Fruit fly (Drosophila melanogaster) whole organism, embryonic: ENCODE measurements around the gene cmb.

ENCODE experiments used
- CG13123 ChIP-seq: fragments of 200-800 bp; sonication (Bioruptor generic); optimal IDR thresholded peaks from 2 replicates; lab custom pipeline; 2016; ENCODE audit warnings: missing biosample characterization, missing genetic modification characterization
- CG13624 ChIP-seq: fragments of 200-800 bp; sonication (Bioruptor generic); optimal IDR thresholded peaks from 2 replicates; lab custom pipeline; 2016; ENCODE audit warnings: missing biosample characterization, missing genetic modification characterization
- CG17829 ChIP-seq: fragments of 200-800 bp; optimal IDR thresholded peaks from 2 replicates; lab custom pipeline; 2019; ENCODE audit warnings: missing biosample characterization, mild to moderate bottlenecking, missing genetic modification characterization, moderate library complexity
- CG18619 ChIP-seq: fragments of 200-800 bp; sonication (Bioruptor generic); optimal IDR thresholded peaks from 3 replicates; lab custom pipeline; 2017; ENCODE audit warnings: missing biosample characterization, mild to moderate bottlenecking, missing genetic modification characterization
- CG30020 ChIP-seq: fragments of 200-800 bp; optimal IDR thresholded peaks from 2 replicates; lab custom pipeline; 2019; ENCODE audit warnings: missing biosample characterization, mild to moderate bottlenecking, missing genetic modification characterization, moderate library complexity
- CG30403 ChIP-seq: fragments of 200-800 bp; sonication (Bioruptor generic); optimal IDR thresholded peaks from 3 replicates; lab custom pipeline; 2016; ENCODE audit warnings: missing biosample characterization, missing genetic modification characterization
- CG5180 ChIP-seq: fragments of 200-800 bp; sonication (Bioruptor generic); optimal IDR thresholded peaks from 3 replicates; lab custom pipeline; 2017; ENCODE audit warnings: missing biosample characterization, missing genetic modification characterization, mild to moderate bottlenecking, moderate library complexity, missing genetic modification reagents
- CG7839 ChIP-seq: fragments of 200-800 bp; sonication (Bioruptor generic); optimal IDR thresholded peaks from 3 replicates; lab custom pipeline; 2018; ENCODE audit warnings: missing biosample characterization, mild to moderate bottlenecking, missing genetic modification characterization, moderate library complexity
- CG8388 ChIP-seq: fragments of 200-800 bp; sonication (Bioruptor generic); optimal IDR thresholded peaks from 2 replicates; lab custom pipeline; 2019; ENCODE audit warnings: missing biosample characterization, mild to moderate bottlenecking, missing genetic modification characterization, moderate library complexity
- Dbx ChIP-seq: fragments of 200-800 bp; sonication (Bioruptor generic); IDR thresholded peaks from 3 replicates; pipeline ENCODE4 v1.3.6; 2022; ENCODE audit warnings: missing biosample characterization, missing genetic modification characterization
- Deaf1 ChIP-seq: fragments of 200-800 bp; optimal IDR thresholded peaks from 3 replicates; lab custom pipeline; 2019; ENCODE audit warnings: missing biosample characterization, mild to moderate bottlenecking, missing genetic modification characterization, moderate library complexity
- Ets65A ChIP-seq: fragments of 200-800 bp; sonication (Bioruptor generic); peaks from one replicate; lab custom pipeline; 2016; ENCODE audit warnings: missing biosample characterization, missing genetic modification characterization
- HLHmδ ChIP-seq: fragments of 200-800 bp; sonication (Bioruptor generic); optimal IDR thresholded peaks from 2 replicates; lab custom pipeline; 2018; ENCODE audit warnings: missing biosample characterization, mild to moderate bottlenecking, missing genetic modification characterization, moderate library complexity
- Jarid2 ChIP-seq: fragments of 200-800 bp; sonication (Bioruptor generic); optimal IDR thresholded peaks from 3 replicates; lab custom pipeline; 2017; ENCODE audit warnings: mild to moderate bottlenecking, missing biosample characterization, missing genetic modification reagents, missing genetic modification characterization
- Nf-YB ChIP-seq: fragments of 200-800 bp; sonication (Bioruptor generic); optimal IDR thresholded peaks from 3 replicates; lab custom pipeline; 2019; ENCODE audit warnings: missing biosample characterization, mild to moderate bottlenecking, missing genetic modification characterization, moderate library complexity
- Nf-YC ChIP-seq: fragments of 200-800 bp; optimal IDR thresholded peaks from 3 replicates; lab custom pipeline; 2019; ENCODE audit warnings: missing biosample characterization, mild to moderate bottlenecking, missing genetic modification characterization, moderate library complexity
- Oaz ChIP-seq: fragments of 200-800 bp; sonication (Bioruptor generic); IDR thresholded peaks from 2 replicates; pipeline ENCODE4 v1.3.6; 2022; ENCODE audit warnings: missing biosample characterization, missing genetic modification characterization
- Six4 ChIP-seq: fragments of 200-800 bp; sonication (Bioruptor generic); optimal IDR thresholded peaks from 2 replicates; lab custom pipeline; 2016; ENCODE audit warnings: missing biosample characterization, missing genetic modification characterization
- Sox102F ChIP-seq: fragments of 200-800 bp; sonication (Bioruptor generic); optimal IDR thresholded peaks from 2 replicates; lab custom pipeline; 2018; ENCODE audit warnings: missing biosample characterization, mild to moderate bottlenecking, missing genetic modification characterization, moderate library complexity
- Trl ChIP-seq, 3 experiments: fragments of >200 bp in 2 of 3; fragments of 200-800 bp in 1 of 3; sonication (Bioruptor generic) in 1 of 3; optimal IDR thresholded peaks; 2 replicates in 1 of 3; 3 replicates in 2 of 3; lab custom pipeline; 2016 to 2017; ENCODE audit warnings: missing biosample characterization in 1 of 3, missing genetic modification characterization in 1 of 3
- bowl ChIP-seq: fragments of 200-800 bp; sonication (Bioruptor generic); IDR thresholded peaks from 2 replicates; pipeline ENCODE4 v1.3.6; 2022; ENCODE audit warnings: missing biosample characterization, missing genetic modification characterization
- cg ChIP-seq: fragments of 200-800 bp; sonication (Bioruptor generic); optimal IDR thresholded peaks from 3 replicates; lab custom pipeline; 2019; ENCODE audit warnings: missing biosample characterization, mild to moderate bottlenecking, missing genetic modification characterization, moderate library complexity
- ci ChIP-seq: fragments of 200-800 bp; sonication (Bioruptor generic); IDR thresholded peaks from 3 replicates; pipeline ENCODE4 v1.3.6; 2022; ENCODE audit warnings: missing biosample characterization, missing genetic modification characterization
- dpn ChIP-seq, 2 experiments: fragments of 200-800 bp; sonication (Bioruptor generic); optimal IDR thresholded peaks; 3 replicates each; lab custom pipeline; 2016; ENCODE audit warnings: missing biosample characterization in 2 of 2, missing genetic modification characterization in 2 of 2
- emc ChIP-seq: fragments of 200-800 bp; sonication (Bioruptor generic); optimal IDR thresholded peaks from 2 replicates; lab custom pipeline; 2016; ENCODE audit warnings: missing biosample characterization, missing genetic modification characterization
- fru ChIP-seq: fragments of >200 bp; optimal IDR thresholded peaks from 2 replicates; lab custom pipeline; 2017
- gce ChIP-seq: fragments of 200-800 bp; sonication (Bioruptor generic); IDR thresholded peaks from 3 replicates; pipeline ENCODE4 v1.3.6; 2022; ENCODE audit warnings: missing biosample characterization, missing genetic modification characterization
- gfzf ChIP-seq: fragments of 200-800 bp; sonication (Bioruptor generic); optimal IDR thresholded peaks from 2 replicates; lab custom pipeline; 2016; ENCODE audit warnings: missing biosample characterization, mild to moderate bottlenecking, missing genetic modification characterization, moderate library complexity
- gt ChIP-seq: fragments of 200-800 bp; sonication (Bioruptor generic); IDR thresholded peaks from 2 replicates; pipeline ENCODE4 v1.3.6; 2022; ENCODE audit warnings: missing biosample characterization, missing genetic modification characterization
- kni ChIP-seq: fragments of 200-800 bp; sonication (Bioruptor generic); optimal IDR thresholded peaks from 3 replicates; lab custom pipeline; 2017; ENCODE audit warnings: mild to moderate bottlenecking, missing biosample characterization, missing genetic modification reagents, missing genetic modification characterization
- nom ChIP-seq: fragments of 200-800 bp; sonication (Bioruptor generic); optimal IDR thresholded peaks from 2 replicates; lab custom pipeline; 2017; ENCODE audit warnings: missing biosample characterization, missing genetic modification characterization, mild to moderate bottlenecking, moderate library complexity, missing genetic modification reagents
- sd ChIP-seq: fragments of 200-800 bp; sonication (Bioruptor generic); optimal IDR thresholded peaks from 3 replicates; lab custom pipeline; 2018; ENCODE audit warnings: missing biosample characterization, mild to moderate bottlenecking, missing genetic modification characterization, moderate library complexity
- sens ChIP-seq: fragments of 200-800 bp; sonication (Bioruptor generic); peaks from one replicate; lab custom pipeline; 2016; ENCODE audit warnings: missing biosample characterization, missing genetic modification characterization
- sob ChIP-seq: fragments of 200-800 bp; sonication (Bioruptor generic); IDR thresholded peaks from 2 replicates; pipeline ENCODE4 v1.3.6; 2022; ENCODE audit warnings: missing biosample characterization, missing genetic modification characterization
- sqz ChIP-seq: fragments of 200-800 bp; sonication (Bioruptor generic); optimal IDR thresholded peaks from 3 replicates; lab custom pipeline; 2018; ENCODE audit warnings: missing biosample characterization, mild to moderate bottlenecking, missing genetic modification characterization
- tio ChIP-seq: fragments of 200-800 bp; sonication (Bioruptor generic); optimal IDR thresholded peaks from 2 replicates; lab custom pipeline; 2017; ENCODE audit warnings: missing biosample characterization, missing genetic modification characterization, inconsistent platforms
- unc-4 ChIP-seq: fragments of 200-800 bp; sonication (Bioruptor generic); IDR thresholded peaks from 2 replicates; pipeline ENCODE4 v1.3.6; 2022; ENCODE audit warnings: missing biosample characterization, missing genetic modification characterization; ENCODE audit not compliant: partially characterized antibody
- vfl ChIP-seq: fragments of 200-800 bp; sonication (Bioruptor generic); optimal IDR thresholded peaks from 2 replicates; lab custom pipeline; 2016; ENCODE audit warnings: missing biosample characterization, missing genetic modification characterization
- zfh2 ChIP-seq: fragments of 200-800 bp; sonication (Bioruptor generic); optimal IDR thresholded peaks from 2 replicates; lab custom pipeline; 2016; ENCODE audit warnings: missing biosample characterization, missing genetic modification characterization

cmb gene

DNA sequence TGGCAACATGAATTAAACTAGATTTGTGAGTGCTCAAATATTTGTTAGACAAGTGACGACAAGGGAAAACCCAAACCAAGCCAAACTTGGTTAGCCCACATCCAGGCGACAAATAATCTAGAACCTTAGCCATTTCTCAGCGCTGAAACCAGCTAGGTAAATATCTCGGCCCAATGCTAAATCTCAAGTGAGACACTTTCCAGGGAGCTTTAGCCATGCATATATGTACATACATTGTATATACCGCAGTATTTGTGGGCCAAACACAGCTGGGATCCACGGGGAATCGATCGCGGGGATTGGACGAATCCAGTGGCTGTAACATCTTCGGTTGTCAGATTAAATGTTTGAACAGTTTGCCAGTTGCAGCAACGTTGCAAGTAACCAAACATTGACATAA is 44.7 kb upstream of the cmb start (continued):
- TF ChIP-seq sd = no peak
- TF ChIP-seq CG13624 (GFP tag; lab: Kevin White, UChicago) = no peak
- TF ChIP-seq fru (lab: Kevin White, UChicago) = no peak
- no peak for TF ChIP-seq Six4 (GFP tag; lab: Kevin White, UChicago)
- TF ChIP-seq gfzf (GFP tag; lab: Kevin White, UChicago) = no peak
- TF ChIP-seq unc-4 (GFP tag; lab: Robert Waterston, UW) = no peak
- no peak for TF ChIP-seq kni
- TF ChIP-seq bowl = no peak
- TF ChIP-seq ci = no peak
- no peak for TF ChIP-seq Sox102F
- no peak for TF ChIP-seq CG30403 (GFP tag; lab: Kevin White, UChicago)
- TF ChIP-seq CG18619 (GFP tag; lab: Kevin White, UChicago) = no peak
- TF ChIP-seq zfh2 = no peak
- no peak for TF ChIP-seq tio (GFP tag; lab: Kevin White, UChicago)
- no peak for TF ChIP-seq CG7839 (tag; lab: Kevin White, UChicago)
- no peak for TF ChIP-seq gce (GFP tag; lab: Robert Waterston, UW)
- no peak for TF ChIP-seq vfl (GFP tag; lab: Kevin White, UChicago)
- no peak for TF ChIP-seq dpn (GFP tag; optimal IDR thresholded peaks at IDR 0.05; lab: Kevin White, UChicago)
- no peak for TF ChIP-seq CG30020 (tag; lab: Kevin White, UChicago)
- no peak for TF ChIP-seq gt
- no peak for TF ChIP-seq Dbx (GFP tag; lab: Robert Waterston, UW)
- peak; percentile 35 for TF ChIP-seq Ets65A
- no peak for TF ChIP-seq CG13123 (GFP tag; lab: Kevin White, UChicago)
- TF ChIP-seq, all 482 proteins: peak for 7

DNA sequence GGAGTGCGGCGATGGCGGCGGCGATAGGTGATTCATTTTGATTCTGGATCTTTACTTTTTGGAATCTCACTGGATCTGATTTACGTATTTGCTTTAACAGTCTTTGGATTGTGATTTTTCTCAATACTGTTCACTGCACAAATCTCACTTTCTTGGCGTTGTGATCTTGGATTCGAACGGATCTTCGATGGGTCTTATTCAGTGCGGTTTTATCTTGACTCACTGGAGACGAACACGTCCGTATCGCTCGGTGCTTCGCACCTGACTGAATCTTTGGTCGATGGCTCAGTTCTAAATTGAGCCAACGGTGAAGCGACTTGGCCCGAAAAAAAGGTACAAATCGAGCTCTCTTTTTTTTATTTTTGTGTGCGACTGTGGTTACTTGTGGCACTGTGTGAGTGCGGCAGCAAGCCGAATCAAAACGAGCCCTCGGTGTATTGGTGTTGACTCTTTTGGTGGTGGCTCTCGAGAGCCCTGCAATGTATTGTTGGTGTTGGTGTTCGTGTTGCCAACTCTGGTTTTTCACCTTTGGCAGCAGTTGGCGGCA is 41.4 kb upstream of the cmb start, which contains the start of gene sens:
Gene sens, minus strand, starts transcription at position 254 of the 547 bp plus-strand sequence.
- TF ChIP-seq sob (GFP tag; lab: Robert Waterston, UW) (no peak), CG5180 (GFP tag; lab: Kevin White, UChicago) (peak; percentile 7), CG8388 (GFP tag; lab: Kevin White, UChicago) (peak; percentile 49), cg (GFP tag; lab: Kevin White, UChicago) (peak; percentile 82), Deaf1 (peak; percentile 59), CG30020 (tag; lab: Kevin White, UChicago) (no peak), Oaz (GFP tag; lab: Robert Waterston, UW) (no peak), tio (GFP tag; lab: Kevin White, UChicago) (no peak), Nf-YB (GFP tag; lab: Kevin White, UChicago) (peak; percentile 92), kni (peak; percentile 45), HLHmδ (GFP tag; lab: Kevin White, UChicago) (no peak), nom (GFP tag; lab: Kevin White, UChicago) (peak; percentile 35), Trl (optimal IDR thresholded peaks at IDR 0.05; lab: Kevin White, UChicago) (peak in 1 of 2 experiments; percentile 11), Trl (GFP tag; optimal IDR thresholded peaks at IDR 0.05; lab: Kevin White, UChicago) (no peak), CG17829 (tag; lab: Kevin White, UChicago) (peak; percentile 64), sens (GFP tag; lab: Kevin White, UChicago) (peak; percentile 93), Nf-YC (tag; lab: Kevin White, UChicago) (peak; percentile 87), Jarid2 (GFP tag; lab: Kevin White, UChicago) (peak; percentile 81), emc (GFP tag; lab: Kevin White, UChicago) (no peak), sqz (peak; percentile 65)
